Worm (Caenorhabditis elegans) whole organism, early embryonic: ENCODE data around the gene sre-27.

Source experiments
- F13C5.2 ChIP-seq: sonication (generic microtip); optimal IDR thresholded peaks from 2 replicates; lab custom pipeline; 2017; ENCODE audit warnings: mild to moderate bottlenecking, missing genetic modification characterization, inconsistent platforms, missing compliant biosample characterization
- ama-1 ChIP-seq: fragments of 150-350 bp; optimal IDR thresholded peaks from 2 replicates; lab custom pipeline; 2014
- ceh-36 ChIP-seq: sonication (generic microtip); optimal IDR thresholded peaks from 2 replicates; lab custom pipeline; 2016; ENCODE audit warnings: missing genetic modification characterization, inconsistent platforms, missing compliant biosample characterization
- ets-7 ChIP-seq: sonication (generic microtip); optimal IDR thresholded peaks from 2 replicates; lab custom pipeline; 2016; ENCODE audit warnings: missing genotype, missing genetic modification characterization, missing compliant biosample characterization
- flt-1 ChIP-seq: fragments of 200-800 bp; sonication (Bioruptor generic); IDR thresholded peaks from 2 replicates; pipeline ENCODE4 v1.3.6; 2022; ENCODE audit warnings: missing genetic modification characterization, missing compliant biosample characterization
- hmbx-1 ChIP-seq: sonication (generic microtip); optimal IDR thresholded peaks from 2 replicates; lab custom pipeline; 2016; ENCODE audit warnings: mild to moderate bottlenecking, missing genetic modification characterization, missing compliant biosample characterization
- hmg-4 ChIP-seq: fragments of 200-800 bp; sonication (Bioruptor generic); optimal IDR thresholded peaks from 2 replicates; lab custom pipeline; 2018; ENCODE audit warnings: mild to moderate bottlenecking, missing genetic modification characterization, missing compliant biosample characterization
- scrt-1 ChIP-seq: fragments of 200-800 bp; sonication (Bioruptor generic); IDR thresholded peaks from 2 replicates; pipeline ENCODE4 v1.3.6; 2022; ENCODE audit warnings: missing genetic modification characterization, missing compliant biosample characterization
- sea-1 ChIP-seq: fragments of 200-800 bp; sonication (Bioruptor generic); conservative IDR thresholded peaks from 2 replicates; pipeline ENCODE4 v1.3.6; 2022; ENCODE audit warnings: missing genetic modification characterization, missing compliant biosample characterization
- tbx-11 ChIP-seq: fragments of 200-800 bp; sonication (Bioruptor generic); IDR thresholded peaks from 2 replicates; pipeline ENCODE4 v1.3.6; 2022; ENCODE audit warnings: missing genetic modification characterization, missing compliant biosample characterization
- tra-4 ChIP-seq: sonication (generic microtip); optimal IDR thresholded peaks from 2 replicates; lab custom pipeline; 2017; ENCODE audit warnings: missing genetic modification characterization, missing compliant biosample characterization

DNA sequence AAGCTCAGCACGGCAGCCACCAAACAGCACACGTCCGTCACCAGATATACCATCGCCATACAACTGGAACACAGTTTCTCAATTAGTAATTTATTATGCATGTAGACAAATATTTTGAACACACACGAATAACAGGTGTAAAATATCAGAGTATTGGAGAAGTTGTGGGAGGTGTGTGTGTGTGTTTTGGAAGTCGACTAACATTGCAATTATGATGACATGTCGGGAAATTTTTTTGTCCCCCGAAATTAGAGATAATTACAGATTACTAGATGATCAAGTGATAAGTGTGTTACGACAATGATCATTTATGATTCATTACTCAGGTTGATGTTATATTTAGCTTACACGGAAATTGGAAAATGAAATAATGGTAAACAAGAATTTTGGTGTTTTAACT is 12.3 kb upstream of the sre-27 start, which contains the start of gene Y57A10C.8:
- TF ChIP-seq hmbx-1 (no peak), ama-1 (lab: Kevin White, UChicago) (no peak), flt-1 (GFP tag; lab: Robert Waterston, UW) (no peak), scrt-1 (no peak), ceh-36 (tag; lab: Kevin White, UChicago) (no peak), sea-1 (no peak), tra-4 (tag; lab: Kevin White, UChicago) (no peak), hmg-4 (GFP tag; lab: Kevin White, UChicago) (no peak), ets-7 (tag; lab: Kevin White, UChicago) (no peak), F13C5.2 (no peak), tbx-11 (GFP tag; lab: Robert Waterston, UW) (no peak)
